Fruit fly (Drosophila melanogaster): ENCODE data around the gene CG43254.

- TF ChIP-seq CG5204 (GFP tag; optimal IDR thresholded peaks at IDR 0.05) (no peak), cnc (optimal IDR thresholded peaks at IDR 0.05) (no peak), CG12768 (GFP tag; optimal IDR thresholded peaks at IDR 0.05) (no peak), CG11617 (GFP tag; optimal IDR thresholded peaks at IDR 0.05) (no peak)
These were observed 14.2 kb upstream of the CG43254 start for dm6 chr3R:7753518-7753917.

Data from whole organism, adult.